Worm (Caenorhabditis elegans) whole organism, young adult: ENCODE results near the gene ecps-2.

ENCODE experiments used
- B0019.2 ChIP-seq: fragments of 200-800 bp; sonication (Bioruptor generic); conservative IDR thresholded peaks from 2 replicates; pipeline ENCODE4 v1.3.6; 2022; ENCODE audit warnings: missing genetic modification reagents, missing genetic modification characterization, missing compliant biosample characterization
- B0261.1 ChIP-seq: sonication (generic microtip); optimal IDR thresholded peaks from 2 replicates; lab custom pipeline; 2016; ENCODE audit warnings: mild to moderate bottlenecking, missing genetic modification characterization, moderate library complexity, missing compliant biosample characterization
- F10E7.11 ChIP-seq: sonication (generic microtip); optimal IDR thresholded peaks from 2 replicates; lab custom pipeline; 2017; ENCODE audit warnings: mild to moderate bottlenecking, missing genetic modification characterization, moderate library complexity, missing compliant biosample characterization
- F39B2.1 ChIP-seq: fragments of 200-800 bp; sonication (Bioruptor generic); IDR thresholded peaks from 2 replicates; pipeline ENCODE4 v1.3.6; 2022; ENCODE audit warnings: missing genetic modification reagents, missing genetic modification characterization, missing compliant biosample characterization
- F49E8.2 ChIP-seq: sonication (generic microtip); optimal IDR thresholded peaks from 3 replicates; lab custom pipeline; 2017; ENCODE audit warnings: missing genetic modification characterization, mild to moderate bottlenecking, missing compliant biosample characterization, antibody characterized with exemption, moderate library complexity; ENCODE audit not compliant: insufficient read depth
- F57A8.1 ChIP-seq: fragments of 200-800 bp; sonication (Bioruptor generic); optimal IDR thresholded peaks from 2 replicates; lab custom pipeline; 2018; ENCODE audit warnings: mild to moderate bottlenecking, missing genetic modification characterization, moderate library complexity, missing compliant biosample characterization
- F57C9.4 ChIP-seq: sonication (generic microtip); optimal IDR thresholded peaks from 2 replicates; lab custom pipeline; 2017; ENCODE audit warnings: mild to moderate bottlenecking, missing genetic modification characterization, missing compliant biosample characterization
- T07F8.4 ChIP-seq: sonication (generic microtip); optimal IDR thresholded peaks from 2 replicates; lab custom pipeline; 2016; ENCODE audit warnings: mild to moderate bottlenecking, missing genetic modification characterization, moderate library complexity, missing compliant biosample characterization
- Y53F4B.3 ChIP-seq: fragments of 200-800 bp; sonication (Bioruptor generic); IDR thresholded peaks from 2 replicates; pipeline ENCODE4 v1.3.6; 2022; ENCODE audit warnings: missing genetic modification reagents, missing genetic modification characterization, missing compliant biosample characterization
- ZK185.1 ChIP-seq: sonication (generic microtip); optimal IDR thresholded peaks from 2 replicates; lab custom pipeline; 2016; ENCODE audit warnings: mild to moderate bottlenecking, missing genetic modification characterization, missing compliant biosample characterization; ENCODE audit not compliant: poor library complexity, severe bottlenecking
- ama-1 ChIP-seq, 3 experiments: fragments of 150-350 bp in 1 of 3; sonication (generic microtip) in 2 of 3; optimal IDR thresholded peaks; 2 replicates each; lab custom pipeline; 2014 to 2018; ENCODE audit warnings: missing biosample characterization in 2 of 3, missing genetic modification characterization in 2 of 3, missing genetic modification reagents in 2 of 3
- atf-7 ChIP-seq: sonication (generic microtip); optimal IDR thresholded peaks from 2 replicates; lab custom pipeline; 2017; ENCODE audit warnings: mild to moderate bottlenecking, missing genetic modification characterization, missing compliant biosample characterization
- athp-1 ChIP-seq: sonication (generic microtip); optimal IDR thresholded peaks from 2 replicates; lab custom pipeline; 2017; ENCODE audit warnings: mild to moderate bottlenecking, missing genetic modification characterization, missing compliant biosample characterization
- attf-3 ChIP-seq: fragments of 200-800 bp; sonication (Bioruptor generic); conservative IDR thresholded peaks from 2 replicates; pipeline ENCODE4 v1.3.6; 2022; ENCODE audit warnings: missing genetic modification reagents, missing genetic modification characterization, missing compliant biosample characterization
- bed-1 ChIP-seq: fragments of 200-800 bp; sonication (Bioruptor generic); IDR thresholded peaks from 2 replicates; pipeline ENCODE4 v1.3.6; 2022; ENCODE audit warnings: missing genetic modification reagents, missing genetic modification characterization, missing compliant biosample characterization
- cebp-1 ChIP-seq, 2 experiments: fragments of 200-800 bp in 1 of 2; sonication (Bioruptor generic) in 1 of 2; sonication (generic microtip) in 1 of 2; IDR thresholded peaks in 1 of 2; optimal IDR thresholded peaks in 1 of 2; 2 replicates each; pipeline versions ENCODE4 v1.3.6 to Lab custom; 2017 to 2022; ENCODE audit warnings: missing compliant biosample characterization in 2 of 2, missing genetic modification characterization in 2 of 2, mild to moderate bottlenecking in 1 of 2, missing genetic modification reagents in 1 of 2, moderate library complexity in 1 of 2
- ceh-100 ChIP-seq: fragments of 200-800 bp; sonication (Bioruptor generic); IDR thresholded peaks from 2 replicates; pipeline ENCODE4 v1.3.6; 2022; ENCODE audit warnings: missing genetic modification reagents, missing genetic modification characterization, missing compliant biosample characterization
- die-1 ChIP-seq: sonication (generic microtip); optimal IDR thresholded peaks from 2 replicates; lab custom pipeline; 2016; ENCODE audit warnings: missing genotype, mild to moderate bottlenecking, missing genetic modification characterization, missing compliant biosample characterization
- dpl-1 ChIP-seq: fragments of 150-350 bp; optimal IDR thresholded peaks from 2 replicates; lab custom pipeline; 2014; ENCODE audit warnings: missing biosample characterization, missing genetic modification reagents, missing genetic modification characterization
- him-1 ChIP-seq: sonication (generic microtip); optimal IDR thresholded peaks from 2 replicates; lab custom pipeline; 2016; ENCODE audit warnings: missing genotype, missing genetic modification reagents, missing genetic modification characterization, missing compliant biosample characterization
- hsf-1 ChIP-seq: fragments of 200-800 bp; sonication (Bioruptor generic); IDR thresholded peaks from 2 replicates; pipeline ENCODE4 v1.3.6; 2022; ENCODE audit warnings: missing genetic modification reagents, missing genetic modification characterization, missing compliant biosample characterization
- lin-26 ChIP-seq: fragments of 200-800 bp; sonication (Bioruptor generic); IDR thresholded peaks from 2 replicates; pipeline ENCODE4 v1.3.6; 2022; ENCODE audit warnings: missing genetic modification reagents, missing genetic modification characterization, missing compliant biosample characterization
- lsl-1 ChIP-seq: fragments of 200-800 bp; sonication (Bioruptor generic); optimal IDR thresholded peaks from 2 replicates; lab custom pipeline; 2018; ENCODE audit warnings: mild to moderate bottlenecking, missing genetic modification characterization, moderate library complexity, missing compliant biosample characterization
- madf-3 ChIP-seq: fragments of 200-800 bp; sonication (Bioruptor generic); IDR thresholded peaks from 2 replicates; pipeline ENCODE4 v1.3.6; 2022; ENCODE audit warnings: missing genetic modification reagents, missing genetic modification characterization, missing compliant biosample characterization
- madf-6 ChIP-seq: fragments of 200-800 bp; sonication (Bioruptor generic); IDR thresholded peaks from 2 replicates; pipeline ENCODE4 v1.3.6; 2022; ENCODE audit warnings: missing genetic modification reagents, missing genetic modification characterization, missing compliant biosample characterization
- mcd-1 ChIP-seq: fragments of 200-800 bp; sonication (Bioruptor generic); IDR thresholded peaks from 2 replicates; pipeline ENCODE4 v1.3.6; 2022; ENCODE audit warnings: missing genetic modification reagents, missing genetic modification characterization, missing compliant biosample characterization
- nfya-1 ChIP-seq: sonication (generic microtip); optimal IDR thresholded peaks from 2 replicates; lab custom pipeline; 2017; ENCODE audit warnings: antibody characterized with exemption, missing compliant biosample characterization, missing genetic modification characterization, borderline replicate concordance; ENCODE audit not compliant: insufficient read depth
- nhr-120 ChIP-seq: fragments of 200-800 bp; sonication (Bioruptor generic); IDR thresholded peaks from 2 replicates; pipeline ENCODE4 v1.3.6; 2022; ENCODE audit warnings: missing genetic modification characterization, missing compliant biosample characterization
- nhr-27 ChIP-seq: fragments of 200-800 bp; sonication (Bioruptor generic); optimal IDR thresholded peaks from 2 replicates; lab custom pipeline; 2018; ENCODE audit warnings: mild to moderate bottlenecking, missing genetic modification characterization, moderate library complexity, missing compliant biosample characterization
- nhr-80 ChIP-seq: sonication (generic microtip); optimal IDR thresholded peaks from 2 replicates; lab custom pipeline; 2016; ENCODE audit warnings: missing genetic modification characterization, missing compliant biosample characterization
- rpc-1 ChIP-seq, 2 experiments: fragments of 150-350 bp in 1 of 2; sonication (generic microtip) in 1 of 2; optimal IDR thresholded peaks; 2 replicates each; lab custom pipeline; 2014 to 2018; ENCODE audit warnings: missing biosample characterization in 1 of 2, missing genetic modification characterization in 1 of 2, missing genetic modification reagents in 1 of 2, missing genotype in 1 of 2
- snpc-3.4 ChIP-seq: sonication (generic microtip); optimal IDR thresholded peaks from 2 replicates; lab custom pipeline; 2017; ENCODE audit warnings: missing genetic modification characterization, mild to moderate bottlenecking, missing compliant biosample characterization, antibody characterized with exemption, moderate library complexity, missing genotype, missing genetic modification reagents
- tbp1 ChIP-seq: fragments of 200-800 bp; sonication (Bioruptor generic); optimal IDR thresholded peaks from 2 replicates; lab custom pipeline; 2018; ENCODE audit warnings: mild to moderate bottlenecking, missing genetic modification characterization, missing compliant biosample characterization
- tlf-1 ChIP-seq: fragments of 200-800 bp; sonication (Bioruptor generic); optimal IDR thresholded peaks from 2 replicates; lab custom pipeline; 2018; ENCODE audit warnings: mild to moderate bottlenecking, missing genetic modification characterization, missing compliant biosample characterization
- unc-130 ChIP-seq: sonication (generic microtip); optimal IDR thresholded peaks from 2 replicates; lab custom pipeline; 2016; ENCODE audit warnings: missing genetic modification reagents, missing genetic modification characterization, missing compliant biosample characterization
- zfh-2 ChIP-seq: fragments of 200-800 bp; sonication (Bioruptor generic); conservative IDR thresholded peaks from 2 replicates; pipeline ENCODE4 v1.3.6; 2022; ENCODE audit warnings: missing genetic modification reagents, missing genetic modification characterization, missing compliant biosample characterization
- ztf-26 ChIP-seq: sonication (generic microtip); optimal IDR thresholded peaks from 2 replicates; lab custom pipeline; 2017; ENCODE audit warnings: missing genetic modification characterization, missing compliant biosample characterization

The ecps-2 gene

DNA sequence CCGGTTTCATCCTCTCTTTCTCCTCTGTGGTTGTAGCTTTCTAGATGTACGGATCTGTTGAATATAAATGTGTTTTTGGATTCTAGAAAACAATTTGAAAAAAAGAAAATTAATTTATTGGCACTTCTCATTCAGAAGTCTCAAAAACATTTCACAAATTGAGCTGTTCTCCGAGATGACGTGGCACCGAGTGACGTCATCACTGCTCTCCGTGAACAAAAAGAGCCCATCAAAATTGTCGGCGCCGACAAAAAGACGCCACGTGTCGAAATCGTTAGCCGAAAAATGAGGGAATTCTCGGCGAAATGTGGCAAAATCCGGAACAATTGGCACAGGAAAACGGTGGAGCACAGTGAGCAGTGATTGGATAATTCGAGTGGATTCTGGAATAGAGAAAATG lies 21.2 kb upstream of the ecps-2 start:
- TF ChIP-seq nhr-80 (tag; lab: Kevin White, UChicago): no peak
- no peak for TF ChIP-seq cebp-1 (GFP tag; IDR thresholded peaks at IDR 0.05; lab: Robert Waterston, UW)
- TF ChIP-seq cebp-1 (tag; optimal IDR thresholded peaks at IDR 0.05; lab: Kevin White, UChicago): no peak
- peak; percentile 93 for TF ChIP-seq him-1 (tag; lab: Kevin White, UChicago)
- TF ChIP-seq atf-7: peak; percentile 24
- TF ChIP-seq nfya-1 (tag; lab: Kevin White, UChicago): no peak
- no peak for TF ChIP-seq ZK185.1 (tag; lab: Kevin White, UChicago)
- no peak for TF ChIP-seq athp-1
- TF ChIP-seq mcd-1 (GFP tag; lab: Robert Waterston, UW): 0 out of 2 replicates have a peak, but pooled peaks have one; percentile 12

DNA sequence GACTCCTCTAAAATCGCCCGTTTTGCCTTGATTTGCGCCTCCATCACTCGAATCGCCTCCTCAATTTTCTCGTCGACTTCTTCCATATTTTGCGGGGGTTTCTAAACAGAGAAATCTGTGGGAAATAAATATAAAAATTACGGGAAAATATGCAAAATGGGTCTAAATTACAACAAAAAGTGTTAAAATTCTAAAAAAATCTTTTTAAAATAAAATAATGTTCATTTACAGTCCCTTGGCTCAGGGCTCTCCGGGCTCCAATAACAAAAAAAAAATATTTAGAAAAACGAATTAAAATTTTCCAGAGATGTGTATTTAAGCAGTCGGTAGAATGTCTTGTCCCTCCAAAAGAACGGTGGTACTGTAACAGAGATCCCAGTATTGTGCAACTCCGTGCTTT lies 19.0 kb upstream of the ecps-2 start, which contains the start of gene M03C11.6:
M03C11.6 (minus strand) TSS at position 101 of the 400 bp plus-strand sequence.
- no peak for TF ChIP-seq ama-1 (optimal IDR thresholded peaks at IDR 0.05; lab: Kevin White, UChicago)
- no peak for TF ChIP-seq ama-1 (GFP tag; optimal IDR thresholded peaks at IDR 0.05; lab: Kevin White, UChicago)
- TF ChIP-seq T07F8.4: no peak
- no peak for TF ChIP-seq snpc-3.4 (tag; lab: Kevin White, UChicago)
- TF ChIP-seq Y53F4B.3 (GFP tag; lab: Robert Waterston, UW): no peak
- TF ChIP-seq F57A8.1 (GFP tag; lab: Kevin White, UChicago): no peak
- no peak for TF ChIP-seq him-1 (tag; lab: Kevin White, UChicago)
- TF ChIP-seq B0019.2: no peak
- no peak for TF ChIP-seq unc-130 (GFP tag; lab: Kevin White, UChicago)
- no peak for TF ChIP-seq F57C9.4 (tag; lab: Kevin White, UChicago)
- no peak for TF ChIP-seq F39B2.1 (GFP tag; lab: Robert Waterston, UW)
- no peak for TF ChIP-seq dpl-1 (GFP tag; lab: Kevin White, UChicago)
- TF ChIP-seq, all 124 proteins: peak for 0

DNA sequence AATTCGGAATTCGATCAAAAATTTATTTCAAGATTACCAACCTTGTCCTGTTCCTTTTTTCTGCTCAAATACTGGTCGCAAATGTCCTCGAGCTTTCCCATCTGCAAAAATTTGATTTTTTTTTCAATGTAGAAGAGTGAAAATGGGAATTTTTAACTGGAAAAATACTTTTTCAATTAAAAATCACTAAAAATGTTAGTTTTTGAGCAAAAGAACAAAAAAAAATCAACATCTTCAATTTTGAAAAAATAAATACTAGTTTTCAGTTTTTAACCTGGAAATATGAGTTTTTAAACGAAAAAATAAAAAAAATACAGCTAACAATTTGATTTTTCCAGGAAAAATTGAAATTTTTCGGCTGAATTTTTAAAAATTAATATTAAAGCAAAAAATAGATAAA lies 15.0 kb upstream of the ecps-2 start, which contains the start of gene prp-3:
prp-3 (minus strand) TSS at position 101 of the 400 bp plus-strand sequence.
- no peak for TF ChIP-seq F10E7.11 (tag; lab: Kevin White, UChicago)
- TF ChIP-seq nhr-120 (GFP tag; lab: Robert Waterston, UW): no peak
- no peak for TF ChIP-seq hsf-1 (GFP tag; lab: Robert Waterston, UW)
- no peak for TF ChIP-seq nhr-27 (tag; lab: Kevin White, UChicago)
- no peak for TF ChIP-seq bed-1 (GFP tag; lab: Robert Waterston, UW)
- no peak for TF ChIP-seq zfh-2
- no peak for TF ChIP-seq ztf-26 (tag; lab: Kevin White, UChicago)

DNA sequence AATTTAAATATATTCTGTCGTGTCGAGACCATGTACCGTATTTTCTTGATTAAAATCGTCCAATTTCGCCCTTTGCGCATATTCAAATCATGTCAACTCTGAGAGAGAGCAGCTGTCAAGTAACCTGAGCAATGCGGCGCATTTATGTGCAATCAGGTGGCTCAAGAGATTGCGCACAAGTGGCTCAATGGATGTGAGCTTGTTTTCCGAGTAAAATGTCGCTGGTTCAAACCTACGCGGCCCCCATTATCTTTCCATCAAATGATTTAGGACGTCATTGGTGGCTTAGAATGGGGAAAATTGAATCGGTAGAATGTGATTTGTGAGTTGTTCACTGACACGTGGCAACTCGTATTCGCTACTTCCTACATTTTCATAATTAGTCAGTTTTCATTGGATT lies 10.8 kb upstream of the ecps-2 start:
- no peak for TF ChIP-seq attf-3 (GFP tag; lab: Robert Waterston, UW)
- peak; percentile 82 for TF ChIP-seq tbp1 (GFP tag; lab: Kevin White, UChicago)
- TF ChIP-seq rpc-1 (optimal IDR thresholded peaks at IDR 0.05; lab: Kevin White, UChicago): peak; percentile 48
- peak; percentile 68 for TF ChIP-seq rpc-1 (tag; optimal IDR thresholded peaks at IDR 0.05; lab: Kevin White, UChicago)
- 0 out of 2 replicates have a peak, but pooled peaks have one; percentile 49 for TF ChIP-seq lin-26 (GFP tag; lab: Robert Waterston, UW)
- TF ChIP-seq madf-3 (GFP tag; lab: Robert Waterston, UW): 0 out of 2 replicates have a peak, but pooled peaks have one; percentile 24
- peak; percentile 25 for TF ChIP-seq lsl-1 (GFP tag; lab: Kevin White, UChicago)
- no peak for TF ChIP-seq nhr-27 (tag; lab: Kevin White, UChicago)
- peak; percentile 17 for TF ChIP-seq F49E8.2 (tag; lab: Kevin White, UChicago)
- peak; percentile 27 for TF ChIP-seq die-1 (tag; lab: Kevin White, UChicago)
- TF ChIP-seq tlf-1: no peak
- TF ChIP-seq ceh-100 (GFP tag; lab: Robert Waterston, UW): peak; percentile 28; the same call in 1 of the 2 replicates
- 0 out of 2 replicates have a peak, but pooled peaks have one; percentile 29 for TF ChIP-seq madf-6 (GFP tag; lab: Robert Waterston, UW)
- peak; percentile 57 for TF ChIP-seq B0261.1 (tag; lab: Kevin White, UChicago)
